Worm (Caenorhabditis elegans): ENCODE data around the gene F55C10.5.

DNA sequence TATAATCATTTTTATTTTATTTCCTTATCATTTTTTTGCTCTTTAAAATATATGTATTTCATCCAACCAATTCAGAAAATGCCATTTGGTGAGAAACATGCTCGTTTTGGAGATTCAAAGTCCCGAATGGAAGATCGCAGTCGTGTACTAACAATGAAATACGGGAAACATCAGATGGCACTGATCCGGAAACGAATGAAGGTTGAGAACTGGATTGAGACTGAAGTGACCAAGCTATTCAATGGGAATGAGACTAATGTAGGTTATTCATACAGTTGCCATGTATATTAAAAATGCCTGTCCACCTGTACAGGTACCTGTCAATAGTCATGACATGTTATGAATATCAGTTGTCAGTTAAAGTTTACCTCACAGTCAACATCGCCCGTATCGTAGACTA, at the start of gene F55C10.5:
- TF ChIP-seq ztf-23 (GFP tag; IDR thresholded peaks at IDR 0.05) = no peak
- no peak for TF ChIP-seq ztf-29 (GFP tag; IDR thresholded peaks at IDR 0.05)
- TF ChIP-seq tab-1 (GFP tag; IDR thresholded peaks at IDR 0.05) = no peak
- no peak for TF ChIP-seq ref-1 (GFP tag; conservative IDR thresholded peaks at IDR 0.05)
- TF ChIP-seq klf-2 (GFP tag; conservative IDR thresholded peaks at IDR 0.05) = no peak
- TF ChIP-seq cog-1 (tag; optimal IDR thresholded peaks at IDR 0.05) = no peak
- TF ChIP-seq T22C8.4 (GFP tag; IDR thresholded peaks at IDR 0.05) = no peak
- no peak for TF ChIP-seq flt-1 (GFP tag; IDR thresholded peaks at IDR 0.05)
